Worm (Caenorhabditis elegans) whole organism, early embryonic: Measurements from ENCODE around the gene nmad-1.

Experiments used
- B0310.2 ChIP-seq: sonication (generic microtip); optimal IDR thresholded peaks from 2 replicates; lab custom pipeline; 2016; ENCODE audit warnings: mild to moderate bottlenecking, missing genetic modification characterization, missing compliant biosample characterization
- F13C5.2 ChIP-seq: sonication (generic microtip); optimal IDR thresholded peaks from 2 replicates; lab custom pipeline; 2017; ENCODE audit warnings: mild to moderate bottlenecking, missing genetic modification characterization, inconsistent platforms, missing compliant biosample characterization
- aly-1 ChIP-seq: sonication (generic microtip); optimal IDR thresholded peaks from 2 replicates; lab custom pipeline; 2016; ENCODE audit warnings: missing genetic modification characterization, missing compliant biosample characterization
- ama-1 ChIP-seq: fragments of 150-350 bp; optimal IDR thresholded peaks from 2 replicates; lab custom pipeline; 2014
- ceh-13 ChIP-seq: fragments of 200-800 bp; sonication (Bioruptor generic); optimal IDR thresholded peaks from 2 replicates; lab custom pipeline; 2018; ENCODE audit warnings: mild to moderate bottlenecking, missing genetic modification characterization, missing compliant biosample characterization
- ceh-36 ChIP-seq: sonication (generic microtip); optimal IDR thresholded peaks from 2 replicates; lab custom pipeline; 2016; ENCODE audit warnings: missing genetic modification characterization, inconsistent platforms, missing compliant biosample characterization
- ets-7 ChIP-seq: sonication (generic microtip); optimal IDR thresholded peaks from 2 replicates; lab custom pipeline; 2016; ENCODE audit warnings: missing genotype, missing genetic modification characterization, missing compliant biosample characterization
- flt-1 ChIP-seq: fragments of 200-800 bp; sonication (Bioruptor generic); IDR thresholded peaks from 2 replicates; pipeline ENCODE4 v1.3.6; 2022; ENCODE audit warnings: missing genetic modification characterization, missing compliant biosample characterization
- hmbx-1 ChIP-seq: sonication (generic microtip); optimal IDR thresholded peaks from 2 replicates; lab custom pipeline; 2016; ENCODE audit warnings: mild to moderate bottlenecking, missing genetic modification characterization, missing compliant biosample characterization
- hmg-4 ChIP-seq: fragments of 200-800 bp; sonication (Bioruptor generic); optimal IDR thresholded peaks from 2 replicates; lab custom pipeline; 2018; ENCODE audit warnings: mild to moderate bottlenecking, missing genetic modification characterization, missing compliant biosample characterization
- hnd-1 ChIP-seq: sonication (generic microtip); optimal IDR thresholded peaks from 2 replicates; lab custom pipeline; 2016; ENCODE audit warnings: missing genetic modification characterization, missing compliant biosample characterization
- pes-1 ChIP-seq: fragments of 200-800 bp; sonication (Bioruptor generic); IDR thresholded peaks from 2 replicates; pipeline ENCODE4 v1.3.6; 2022; ENCODE audit warnings: missing genetic modification reagents, missing genetic modification characterization, missing compliant biosample characterization
- scrt-1 ChIP-seq: fragments of 200-800 bp; sonication (Bioruptor generic); IDR thresholded peaks from 2 replicates; pipeline ENCODE4 v1.3.6; 2022; ENCODE audit warnings: missing genetic modification characterization, missing compliant biosample characterization
- sea-1 ChIP-seq: fragments of 200-800 bp; sonication (Bioruptor generic); conservative IDR thresholded peaks from 2 replicates; pipeline ENCODE4 v1.3.6; 2022; ENCODE audit warnings: missing genetic modification characterization, missing compliant biosample characterization
- tbx-11 ChIP-seq: fragments of 200-800 bp; sonication (Bioruptor generic); IDR thresholded peaks from 2 replicates; pipeline ENCODE4 v1.3.6; 2022; ENCODE audit warnings: missing genetic modification characterization, missing compliant biosample characterization
- tbx-37 ChIP-seq: fragments of 200-800 bp; sonication (Bioruptor generic); conservative IDR thresholded peaks from 2 replicates; pipeline ENCODE4 v1.3.6; 2022; ENCODE audit warnings: missing genetic modification reagents, missing genetic modification characterization, missing compliant biosample characterization
- tra-4 ChIP-seq: sonication (generic microtip); optimal IDR thresholded peaks from 2 replicates; lab custom pipeline; 2017; ENCODE audit warnings: missing genetic modification characterization, missing compliant biosample characterization

The nmad-1 gene

DNA sequence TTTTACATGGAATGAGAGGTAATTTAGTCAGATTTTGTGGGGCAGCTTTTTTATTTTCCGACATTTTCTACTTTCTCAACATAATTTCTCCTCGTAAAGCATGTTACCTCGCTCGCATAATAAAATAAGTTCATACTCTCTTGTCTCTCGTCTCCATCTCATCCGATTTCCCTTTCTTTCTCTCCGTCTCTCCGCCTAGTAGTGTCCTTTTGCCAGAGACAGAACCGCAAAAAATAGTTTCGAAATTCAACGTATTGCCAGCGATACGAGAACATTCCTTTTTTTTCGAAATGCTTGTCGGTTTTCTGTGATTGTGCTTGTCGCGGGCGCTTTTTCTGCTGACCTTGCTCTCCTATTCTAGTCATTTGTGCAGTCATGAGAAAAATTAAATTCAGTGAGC lies 50.6 kb downstream of the nmad-1 start:
- TF ChIP-seq flt-1 (GFP tag; lab: Robert Waterston, UW) (no peak), hnd-1 (tag; lab: Kevin White, UChicago) (no peak), F13C5.2 (tag; lab: Kevin White, UChicago) (no peak), tbx-37 (GFP tag; lab: Robert Waterston, UW) (no peak), sea-1 (GFP tag; lab: Robert Waterston, UW) (no peak), scrt-1 (GFP tag; lab: Robert Waterston, UW) (no peak), tra-4 (tag; lab: Kevin White, UChicago) (no peak), pes-1 (GFP tag; lab: Robert Waterston, UW) (no peak), B0310.2 (tag; lab: Kevin White, UChicago) (no peak), ceh-36 (no peak), ama-1 (lab: Kevin White, UChicago) (no peak), aly-1 (tag; lab: Kevin White, UChicago) (no peak), tbx-11 (GFP tag; lab: Robert Waterston, UW) (no peak), ets-7 (tag; lab: Kevin White, UChicago) (no peak), ceh-13 (no peak), hmg-4 (GFP tag; lab: Kevin White, UChicago) (no peak), hmbx-1 (no peak)

DNA sequence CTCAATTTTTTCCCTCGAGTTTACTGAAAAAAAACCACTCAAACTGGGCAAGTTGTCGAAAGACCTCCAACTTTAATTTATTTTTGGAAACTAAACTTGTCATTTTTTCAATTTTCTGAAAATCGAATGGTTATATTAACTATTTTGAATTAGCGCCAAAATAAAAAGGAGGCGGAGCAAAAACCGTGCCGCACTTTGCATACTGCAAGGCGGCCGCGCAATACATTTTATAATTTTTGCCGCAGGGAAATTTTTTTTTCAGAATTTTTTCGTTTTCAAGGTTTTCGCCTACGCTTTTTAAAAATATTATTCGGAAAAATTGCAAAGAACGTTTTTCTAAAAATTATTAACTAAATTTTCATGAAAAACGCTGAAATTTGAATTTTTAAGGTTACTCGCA lies 51.1 kb downstream of the nmad-1 start:
- TF ChIP-seq aly-1 (tag; lab: Kevin White, UChicago) = no peak
- TF ChIP-seq sea-1 (GFP tag; lab: Robert Waterston, UW) = no peak
- TF ChIP-seq hmg-4 (GFP tag; lab: Kevin White, UChicago) = no peak
- TF ChIP-seq tra-4 (tag; lab: Kevin White, UChicago) = no peak
- TF ChIP-seq ceh-13 = no peak
- no peak for TF ChIP-seq hmbx-1
- no peak for TF ChIP-seq tbx-37 (GFP tag; lab: Robert Waterston, UW)
- no peak for TF ChIP-seq F13C5.2 (tag; lab: Kevin White, UChicago)
- no peak for TF ChIP-seq flt-1 (GFP tag; lab: Robert Waterston, UW)
- no peak for TF ChIP-seq hnd-1 (tag; lab: Kevin White, UChicago)
- TF ChIP-seq ets-7 (tag; lab: Kevin White, UChicago) = no peak
- no peak for TF ChIP-seq pes-1 (GFP tag; lab: Robert Waterston, UW)
- no peak for TF ChIP-seq ceh-36
- TF ChIP-seq B0310.2 (tag; lab: Kevin White, UChicago) = no peak
- TF ChIP-seq ama-1 (lab: Kevin White, UChicago) = no peak
- no peak for TF ChIP-seq scrt-1 (GFP tag; lab: Robert Waterston, UW)
- no peak for TF ChIP-seq tbx-11 (GFP tag; lab: Robert Waterston, UW)
